Worm (Caenorhabditis elegans): ENCODE measurements around the gene dpy-28.

ce11 chrIII:10738081-10738480 is 24.9 kb upstream of the dpy-28 start:
- TF ChIP-seq pros-1 (tag; optimal IDR thresholded peaks at IDR 0.05) (no peak), pag-3 (tag; optimal IDR thresholded peaks at IDR 0.05; ENCODE audit: borderline replicate concordance) (no peak), pha-4 (tag; optimal IDR thresholded peaks at IDR 0.05) (no peak), ceh-9 (tag; optimal IDR thresholded peaks at IDR 0.05) (no peak), tbx-2 (tag; optimal IDR thresholded peaks at IDR 0.05) (no peak), hlh-30 (tag; optimal IDR thresholded peaks at IDR 0.05; ENCODE audit: insufficient read depth) (no peak), lim-6 (tag; optimal IDR thresholded peaks at IDR 0.05) (no peak), ama-1 (optimal IDR thresholded peaks at IDR 0.05) (no peak), hlh-15 (tag; optimal IDR thresholded peaks at IDR 0.05) (no peak), nfya-1 (tag; optimal IDR thresholded peaks at IDR 0.05) (no peak)

All from whole organism, late embryonic.